Worm (Caenorhabditis elegans): ENCODE data around the gene F22E5.8.
"Not testable (repeated sequence)": the region's sequence is repeated elsewhere in the genome, so short reads cannot be mapped to it uniquely, and the experiment has no call there.

Gene F22E5.8

ce11 chrII:2639401-2640088 is at the start of gene F22E5.8:
TSS of gene F22E5.8 (plus strand) at chrII:2640038.
- TF ChIP-seq unc-62 (GFP tag; optimal IDR thresholded peaks at IDR 0.05) = not testable (repeated sequence)

DNA sequence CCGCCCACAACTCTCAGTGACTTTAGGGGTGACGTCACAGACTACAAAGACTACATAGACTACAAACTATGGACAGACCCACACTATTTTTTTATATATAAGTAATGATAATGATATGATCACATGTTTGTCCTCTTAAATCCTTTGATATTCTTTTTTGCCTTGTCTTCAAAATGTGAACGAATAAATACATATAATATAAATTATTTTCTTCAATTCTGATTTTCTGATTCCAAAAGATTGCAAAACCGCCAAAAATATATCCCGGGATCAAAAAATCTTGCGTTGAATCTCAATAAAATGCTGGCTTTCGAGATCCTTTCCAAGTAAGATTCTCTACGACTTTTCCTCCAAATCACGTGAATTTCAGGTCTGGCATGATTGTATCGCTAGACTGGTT is 39.7 kb upstream of the F22E5.8 start, which contains the start of gene F33H12.1:
Gene F33H12.1 (plus strand): TSS at position 301 of the 400 bp plus-strand sequence.
- TF ChIP-seq unc-62 (GFP tag; optimal IDR thresholded peaks at IDR 0.05) = not testable (repeated sequence)

- TF ChIP-seq unc-62 (GFP tag; optimal IDR thresholded peaks at IDR 0.05) = no peak
Measured at ce11 chrII:2600931-2601330, 38.9 kb upstream of the F22E5.8 start.

- no peak for TF ChIP-seq unc-62 (GFP tag; optimal IDR thresholded peaks at IDR 0.05)
Measured at ce11 chrII:2605319-2605718, 34.5 kb upstream of the F22E5.8 start, which contains the start of gene sri-77. TSS of gene sri-77 (minus strand) at chrII:2605419.

DNA sequence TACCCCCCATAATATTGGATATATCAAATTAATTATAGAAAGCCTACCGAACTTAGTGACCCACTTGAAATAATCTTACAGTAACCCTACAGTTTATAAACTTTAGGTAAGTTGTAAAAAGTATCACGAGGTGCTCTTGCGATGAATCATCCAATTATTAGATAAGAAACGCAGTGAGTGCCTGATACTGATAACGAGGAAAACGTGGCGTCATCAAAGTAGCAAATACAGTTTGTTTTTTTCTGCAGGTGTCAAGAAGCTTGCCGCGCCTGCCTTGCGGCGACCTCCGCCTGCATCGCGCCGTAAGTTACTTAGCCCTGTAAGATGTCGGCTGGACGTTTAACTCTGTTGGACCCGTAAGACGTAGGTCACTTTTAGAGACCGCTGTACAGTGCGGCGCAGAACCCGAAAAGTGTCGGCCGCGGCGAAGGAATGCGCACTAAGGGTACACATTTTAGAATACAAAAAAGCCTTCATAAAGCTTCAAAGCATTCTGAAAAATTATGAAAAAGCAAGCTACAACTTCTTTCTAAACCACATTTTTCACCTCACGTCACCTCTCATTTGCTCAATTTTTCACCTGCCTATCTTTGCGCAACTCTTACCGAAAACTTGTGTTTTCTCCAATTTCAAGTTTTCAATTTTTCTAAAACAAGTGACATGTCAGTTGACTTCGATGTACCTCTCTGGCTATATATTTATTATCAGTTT is 29.5 kb upstream of the F22E5.8 start, which contains the start of gene sri-38:
Gene sri-38 (plus strand): TSS at position 661 of the 711 bp plus-strand sequence.
- TF ChIP-seq unc-62 (GFP tag; optimal IDR thresholded peaks at IDR 0.05) = no peak

DNA sequence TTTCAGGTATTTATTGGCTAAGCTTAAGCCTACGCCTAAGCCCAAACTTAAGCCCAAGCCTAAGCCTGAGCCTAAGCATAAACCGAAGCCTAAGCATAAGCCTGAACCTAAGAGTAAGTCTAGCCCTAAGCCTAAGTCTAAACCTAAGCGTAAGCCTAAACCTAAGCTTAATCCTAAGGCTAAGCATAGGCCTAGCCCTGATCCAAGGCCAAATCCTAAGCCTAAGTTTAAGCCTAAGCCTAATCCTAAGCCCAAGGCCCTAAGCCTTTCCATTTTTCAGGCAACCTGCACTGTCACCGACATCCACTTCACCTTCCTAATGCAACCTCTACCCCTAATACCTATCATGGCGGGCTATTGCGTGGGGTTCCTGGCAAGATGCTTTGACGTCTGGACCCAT is 28.8 kb upstream of the F22E5.8 start:
- no peak for TF ChIP-seq unc-62 (GFP tag; optimal IDR thresholded peaks at IDR 0.05)

DNA sequence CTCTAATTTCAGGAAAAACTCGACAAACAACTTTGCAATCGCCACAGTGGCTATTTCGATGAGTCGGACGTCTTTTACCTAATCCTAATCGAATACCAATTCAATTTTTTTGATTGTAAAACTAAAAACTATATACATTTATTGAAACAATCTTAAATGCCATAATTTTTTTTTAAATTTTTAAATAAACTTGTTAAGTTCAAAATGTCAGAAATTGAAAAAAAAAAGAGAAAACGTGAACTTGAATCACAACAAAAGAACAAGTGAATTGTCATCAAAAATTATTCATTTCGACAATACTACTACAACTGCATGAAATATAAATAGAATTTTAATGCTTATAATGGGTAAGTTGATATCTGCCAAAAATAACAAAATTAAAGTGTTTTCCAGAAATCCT is 27.6 kb upstream of the F22E5.8 start, which contains the start of gene D2062.13:
Gene D2062.13 (plus strand): TSS at position 301 of the 400 bp plus-strand sequence.
- not testable (repeated sequence) for TF ChIP-seq unc-62 (GFP tag; optimal IDR thresholded peaks at IDR 0.05)

ce11 chrII:2616634-2617033 is 23.2 kb upstream of the F22E5.8 start, which contains the start of gene msrp-5:
TSS of gene msrp-5 (plus strand) at chrII:2616934.
- not testable (repeated sequence) for TF ChIP-seq unc-62 (GFP tag; optimal IDR thresholded peaks at IDR 0.05)

- TF ChIP-seq unc-62 (GFP tag; optimal IDR thresholded peaks at IDR 0.05) = not testable (repeated sequence)
Measured at ce11 chrII:2619148-2619547, 20.7 kb upstream of the F22E5.8 start, which contains the start of gene msrp-6. TSS of gene msrp-6 (plus strand) at chrII:2619448.

- TF ChIP-seq unc-62 (GFP tag; optimal IDR thresholded peaks at IDR 0.05) = no peak
Measured at ce11 chrII:2622480-2622879, 17.4 kb upstream of the F22E5.8 start, which contains the start of gene D2062.5. TSS of gene D2062.5 (plus strand) at chrII:2622780.

- not testable (repeated sequence) for TF ChIP-seq unc-62 (GFP tag; optimal IDR thresholded peaks at IDR 0.05)
Measured at ce11 chrII:2622936-2623452, 16.8 kb upstream of the F22E5.8 start, which contains the start of gene D2062.4. TSS of gene D2062.4 (plus strand) at chrII:2623402.

DNA sequence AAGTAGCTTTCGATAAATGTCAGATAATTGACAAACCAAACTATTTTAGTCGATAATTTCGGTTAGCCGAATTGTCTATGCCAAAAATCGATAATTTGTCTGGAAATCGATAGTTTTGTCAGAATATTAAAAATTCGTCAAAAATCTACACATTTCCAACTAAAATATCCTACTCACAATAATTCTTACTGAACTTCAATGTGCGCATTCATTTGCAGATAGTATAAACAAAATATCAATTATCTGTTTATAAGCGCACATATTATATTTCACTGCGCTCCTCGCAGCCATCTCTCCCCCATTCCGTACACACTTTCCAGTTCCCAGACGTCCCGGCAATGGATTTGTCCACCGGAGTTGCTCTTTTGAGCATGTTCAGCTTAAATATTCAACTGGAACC is 15.0 kb upstream of the F22E5.8 start, which contains the start of gene lgc-28:
Gene lgc-28 (plus strand): TSS at position 301 of the 400 bp plus-strand sequence.
- TF ChIP-seq unc-62 (GFP tag; optimal IDR thresholded peaks at IDR 0.05) = no peak

DNA sequence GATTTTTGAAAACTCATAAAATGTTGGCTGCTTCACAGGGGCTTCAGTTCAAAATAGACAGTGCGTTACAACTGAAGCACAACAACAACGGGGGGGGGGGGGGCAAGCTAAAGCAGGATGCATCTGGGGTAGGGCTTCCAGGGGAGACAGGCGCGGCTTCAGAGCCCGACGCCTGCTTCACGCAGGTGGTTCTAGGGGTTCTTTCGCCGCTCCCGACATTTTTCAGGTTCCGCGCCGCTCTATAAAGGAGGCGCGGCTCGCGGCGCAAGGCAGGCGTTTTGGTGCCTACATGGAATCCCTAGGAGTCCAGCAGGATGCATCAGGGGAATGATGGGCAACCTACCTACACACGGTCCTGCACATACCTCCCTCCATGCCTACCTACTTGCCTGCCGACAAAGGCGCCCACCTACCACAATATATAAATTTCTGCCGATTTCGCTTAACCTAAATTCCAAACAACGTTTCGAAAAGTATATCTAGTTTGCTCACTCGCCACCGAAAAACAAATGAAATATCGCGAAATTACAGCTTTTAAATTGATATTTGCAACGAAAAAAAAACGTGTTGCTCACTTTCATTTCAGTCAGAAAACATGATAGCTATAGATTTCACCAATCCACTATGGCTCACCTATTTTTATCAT is 12.6 kb upstream of the F22E5.8 start, which contains the start of gene sri-71:
Gene sri-71 (plus strand): TSS at position 596 of the 646 bp plus-strand sequence.
- no peak for TF ChIP-seq unc-62 (GFP tag; optimal IDR thresholded peaks at IDR 0.05)

DNA sequence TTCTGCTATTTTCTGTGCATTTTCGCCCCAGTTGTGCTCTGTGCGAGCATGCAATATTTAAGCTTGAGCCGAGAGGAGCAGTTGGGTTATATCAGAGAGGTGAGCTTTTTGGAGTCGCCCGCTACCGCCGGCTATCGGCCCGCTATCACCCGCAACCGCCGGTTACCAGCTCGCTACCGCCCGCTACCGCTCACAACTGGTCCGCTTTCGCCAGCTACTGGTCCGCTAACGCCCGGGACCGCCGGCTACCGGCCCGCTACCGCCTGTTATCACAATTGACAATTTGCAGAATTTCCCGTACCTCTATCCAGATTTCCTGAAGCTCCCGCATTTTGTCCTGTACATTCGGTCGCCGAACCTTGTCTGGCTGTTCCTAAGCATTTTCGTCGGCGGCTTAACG is 11.4 kb upstream of the F22E5.8 start:
- no peak for TF ChIP-seq unc-62 (GFP tag; optimal IDR thresholded peaks at IDR 0.05)

DNA sequence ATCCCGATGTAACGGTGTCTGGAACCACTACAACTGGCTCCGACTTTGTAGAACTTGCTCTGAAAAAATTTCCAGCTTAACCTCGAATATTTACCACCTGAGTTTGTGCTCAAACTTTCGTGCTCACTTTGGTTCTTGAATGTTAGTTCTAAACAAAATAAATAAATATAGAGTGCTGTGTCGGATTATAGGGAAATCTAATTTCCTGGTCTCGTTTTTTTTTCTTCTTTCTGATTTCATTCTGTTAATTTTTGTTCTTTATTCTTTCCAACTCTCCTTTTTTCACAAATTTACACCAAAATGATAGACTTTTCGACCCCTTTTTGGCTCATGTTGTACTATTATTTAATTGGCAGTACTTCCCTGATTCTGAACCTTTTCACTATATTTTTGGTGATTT is 10.6 kb upstream of the F22E5.8 start, which contains the start of gene sri-37:
Gene sri-37 (plus strand): TSS at position 301 of the 400 bp plus-strand sequence.
- no peak for TF ChIP-seq unc-62 (GFP tag; optimal IDR thresholded peaks at IDR 0.05)

All from whole organism, dauer.